Worm (Caenorhabditis elegans): ENCODE results near the gene lhfp-4.
A peak's percentile ranks its signal among the peaks of the same experiment; 100 is the strongest.

The lhfp-4 gene

ce11 chrIV:17279592-17280440 is 4.4 kb downstream of the lhfp-4 start (continued):
- peak; percentile 34; the same call in 1 of the 2 replicates for TF ChIP-seq ctbp-1 (GFP tag; IDR thresholded peaks at IDR 0.05)
- TF ChIP-seq jun-1 (tag; optimal IDR thresholded peaks at IDR 0.05) = no peak
- TF ChIP-seq nhr-11 (tag; optimal IDR thresholded peaks at IDR 0.05) = no peak
- TF ChIP-seq T26A8.4 (GFP tag; IDR thresholded peaks at IDR 0.05) = peak; percentile 24; the same call in 1 of the 2 replicates
- TF ChIP-seq duxl-1 (tag; optimal IDR thresholded peaks at IDR 0.05; ENCODE audit: poor library complexity) = no peak
- TF ChIP-seq nhr-6 (tag; optimal IDR thresholded peaks at IDR 0.05) = no peak
- 0 out of 2 replicates have a peak, but pooled peaks have one; percentile 4 for TF ChIP-seq tra-1 (GFP tag; IDR thresholded peaks at IDR 0.05)
- no peak for TF ChIP-seq zfp-2 (tag; optimal IDR thresholded peaks at IDR 0.05)
- no peak for TF ChIP-seq ZK546.5 (tag; optimal IDR thresholded peaks at IDR 0.05)
- peak in 1 of 2 experiments; percentile 41 for TF ChIP-seq lsy-2 (tag; optimal IDR thresholded peaks at IDR 0.05)
- TF ChIP-seq ceh-44 (GFP tag; IDR thresholded peaks at IDR 0.05) = no peak
- TF ChIP-seq nhr-25 (tag; optimal IDR thresholded peaks at IDR 0.05; ENCODE audit: borderline replicate concordance, insufficient read depth) = no peak
- peak; percentile 73 for TF ChIP-seq pha-4 (GFP tag; IDR thresholded peaks at IDR 0.05)
- TF ChIP-seq pha-4 (tag; optimal IDR thresholded peaks at IDR 0.05) = no peak
- TF ChIP-seq T20F7.1 (GFP tag; optimal IDR thresholded peaks at IDR 0.05) = no peak
- peak; percentile 59; the same call in 1 of the 2 replicates for TF ChIP-seq set-16 (GFP tag; IDR thresholded peaks at IDR 0.05)
- TF ChIP-seq aly-2 (tag; optimal IDR thresholded peaks at IDR 0.05) = peak; percentile 81
- no peak for TF ChIP-seq skn-1 (tag; optimal IDR thresholded peaks at IDR 0.05)
- peak; percentile 17 for TF ChIP-seq lin-13 (GFP tag; optimal IDR thresholded peaks at IDR 0.05)

DNA sequence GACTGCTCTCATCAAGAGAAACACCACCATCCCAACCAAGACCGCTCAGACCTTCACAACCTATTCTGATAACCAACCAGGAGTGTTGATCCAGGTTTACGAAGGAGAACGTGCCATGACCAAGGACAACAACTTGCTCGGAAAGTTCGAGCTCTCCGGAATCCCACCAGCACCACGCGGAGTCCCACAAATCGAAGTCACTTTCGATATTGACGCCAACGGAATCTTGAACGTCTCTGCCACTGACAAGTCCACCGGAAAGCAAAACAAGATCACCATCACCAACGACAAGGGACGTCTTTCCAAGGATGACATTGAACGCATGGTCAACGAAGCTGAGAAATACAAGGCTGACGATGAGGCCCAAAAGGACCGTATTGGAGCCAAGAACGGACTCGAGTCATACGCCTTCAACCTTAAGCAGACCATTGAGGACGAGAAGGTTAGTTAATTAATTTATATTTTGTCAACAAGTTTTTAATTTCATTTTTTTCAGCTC is 5.1 kb downstream of the lhfp-4 start:
- TF ChIP-seq daf-19 (GFP tag; conservative IDR thresholded peaks at IDR 0.05) (0 out of 2 replicates have a peak, but pooled peaks have one; percentile 6), unc-39 (tag; optimal IDR thresholded peaks at IDR 0.05) (no peak), lin-39 (tag; optimal IDR thresholded peaks at IDR 0.05) (no peak), cey-2 (tag; optimal IDR thresholded peaks at IDR 0.05; ENCODE audit: borderline replicate concordance, insufficient read depth) (no peak), saeg-2 (GFP tag; IDR thresholded peaks at IDR 0.05) (no peak), zfp-2 (tag; optimal IDR thresholded peaks at IDR 0.05) (no peak), mes-2 (tag; optimal IDR thresholded peaks at IDR 0.05; ENCODE audit: poor library complexity, severe bottlenecking) (peak; percentile 22), attf-4 (tag; optimal IDR thresholded peaks at IDR 0.05) (no peak), lin-29 (GFP tag; IDR thresholded peaks at IDR 0.05) (no peak), dmd-6 (GFP tag; IDR thresholded peaks at IDR 0.05) (peak; percentile 13; the same call in 1 of the 2 replicates), arid-1 (GFP tag; conservative IDR thresholded peaks at IDR 0.05) (no peak), rbr-2 (tag; optimal IDR thresholded peaks at IDR 0.05) (peak; percentile 17), zfp-3 (GFP tag; conservative IDR thresholded peaks at IDR 0.05) (no peak), mdl-1 (tag; optimal IDR thresholded peaks at IDR 0.05) (no peak), tag-97 (GFP tag; IDR thresholded peaks at IDR 0.05) (no peak), mep-1 (tag; optimal IDR thresholded peaks at IDR 0.05) (no peak), ama-1 (optimal IDR thresholded peaks at IDR 0.05) (peak; percentile 75), mxl-3 (GFP tag; optimal IDR thresholded peaks at IDR 0.05) (no peak), ceh-28 (tag; optimal IDR thresholded peaks at IDR 0.05) (no peak), snpc-1.2 (GFP tag; IDR thresholded peaks at IDR 0.05) (no peak), hlh-30 (tag; optimal IDR thresholded peaks at IDR 0.05; ENCODE audit: insufficient read depth) (peak; percentile 1), F26F4.8 (GFP tag; conservative IDR thresholded peaks at IDR 0.05) (0 out of 2 replicates have a peak, but pooled peaks have one; percentile 5), hlh-11 (tag; optimal IDR thresholded peaks at IDR 0.05) (no peak)
